Fruit fly (Drosophila melanogaster) whole organism, prepupa: ENCODE data around the gene cd.

ENCODE experiments used
- Blimp-1 ChIP-seq: fragments of 200-800 bp; sonication (Bioruptor generic); optimal IDR thresholded peaks from 3 replicates; lab custom pipeline; 2017; ENCODE audit warnings: missing biosample characterization, missing genetic modification characterization, mild to moderate bottlenecking, moderate library complexity, missing genetic modification reagents
- CG11294 ChIP-seq: fragments of 200-800 bp; sonication (Bioruptor generic); IDR thresholded peaks from 2 replicates; pipeline ENCODE4 v1.3.6; 2022; ENCODE audit warnings: missing biosample characterization, missing genetic modification characterization
- CG11762 ChIP-seq: fragments of 200-800 bp; sonication (Bioruptor generic); optimal IDR thresholded peaks from 3 replicates; lab custom pipeline; 2016; ENCODE audit warnings: missing biosample characterization, missing genetic modification characterization; ENCODE audit not compliant: insufficient read depth
- CG11902 ChIP-seq: fragments of 200-800 bp; sonication (Bioruptor generic); optimal IDR thresholded peaks from 3 replicates; lab custom pipeline; 2016; ENCODE audit warnings: missing biosample characterization, missing genetic modification characterization
- CG15336 ChIP-seq: fragments of 200-800 bp; sonication (Bioruptor generic); IDR thresholded peaks from 2 replicates; pipeline ENCODE4 v1.3.6; 2022; ENCODE audit warnings: missing biosample characterization, missing genetic modification characterization
- CG1621 ChIP-seq: fragments of 200-800 bp; sonication (Bioruptor generic); optimal IDR thresholded peaks from 3 replicates; lab custom pipeline; 2018; ENCODE audit warnings: missing biosample characterization, mild to moderate bottlenecking, missing genetic modification characterization
- CG3032 ChIP-seq: fragments of 200-800 bp; optimal IDR thresholded peaks from 2 replicates; lab custom pipeline; 2019; ENCODE audit warnings: missing biosample characterization, mild to moderate bottlenecking, missing genetic modification characterization, moderate library complexity
- CG31627 ChIP-seq: fragments of 200-800 bp; sonication (Bioruptor generic); optimal IDR thresholded peaks from 3 replicates; lab custom pipeline; 2016; ENCODE audit warnings: missing biosample characterization, missing genetic modification characterization
- CG32006 ChIP-seq: fragments of 200-800 bp; sonication (Bioruptor generic); optimal IDR thresholded peaks from 3 replicates; lab custom pipeline; 2017; ENCODE audit warnings: missing biosample characterization, mild to moderate bottlenecking, missing genetic modification characterization
- CG34406 ChIP-seq: fragments of 200-800 bp; sonication (Bioruptor generic); optimal IDR thresholded peaks from 3 replicates; lab custom pipeline; 2016; ENCODE audit warnings: missing biosample characterization, missing genetic modification characterization
- CG3919 ChIP-seq: fragments of 200-800 bp; sonication (Bioruptor generic); optimal IDR thresholded peaks from 3 replicates; lab custom pipeline; 2016; ENCODE audit warnings: missing biosample characterization, missing genetic modification characterization
- CG4318 ChIP-seq: fragments of 200-800 bp; sonication (Bioruptor generic); optimal IDR thresholded peaks from 3 replicates; lab custom pipeline; 2017; ENCODE audit warnings: missing biosample characterization, mild to moderate bottlenecking, missing genetic modification characterization
- CG6163 ChIP-seq: fragments of 200-800 bp; sonication (Bioruptor generic); IDR thresholded peaks from 3 replicates; pipeline ENCODE4 v1.3.6; 2022; ENCODE audit warnings: missing biosample characterization, missing genetic modification characterization
- CG6276 ChIP-seq: fragments of 200-800 bp; sonication (Bioruptor generic); optimal IDR thresholded peaks from 2 replicates; lab custom pipeline; 2017; ENCODE audit warnings: missing biosample characterization, mild to moderate bottlenecking, missing genetic modification characterization
- CG6792 ChIP-seq: fragments of 200-800 bp; sonication (Bioruptor generic); optimal IDR thresholded peaks from 3 replicates; lab custom pipeline; 2016; ENCODE audit warnings: missing biosample characterization, missing genetic modification characterization
- CG6808 ChIP-seq: fragments of 200-800 bp; sonication (Bioruptor generic); optimal IDR thresholded peaks from 3 replicates; lab custom pipeline; 2017; ENCODE audit warnings: missing biosample characterization, missing genetic modification characterization, mild to moderate bottlenecking, moderate library complexity, missing genetic modification reagents
- CG7368 ChIP-seq: fragments of 200-800 bp; sonication (Bioruptor generic); optimal IDR thresholded peaks from 3 replicates; lab custom pipeline; 2016; ENCODE audit warnings: missing biosample characterization, missing genetic modification characterization
- CG8319 ChIP-seq: fragments of 200-800 bp; sonication (Bioruptor generic); optimal IDR thresholded peaks from 3 replicates; lab custom pipeline; 2016; ENCODE audit warnings: missing biosample characterization, missing genetic modification characterization
- CG8632 ChIP-seq: fragments of 200-800 bp; sonication (Bioruptor generic); optimal IDR thresholded peaks from 3 replicates; lab custom pipeline; 2016; ENCODE audit warnings: missing biosample characterization, missing genetic modification characterization
- CG9139 ChIP-seq: fragments of 200-800 bp; sonication (Bioruptor generic); optimal IDR thresholded peaks from 3 replicates; lab custom pipeline; 2017; ENCODE audit warnings: missing biosample characterization, mild to moderate bottlenecking, missing genetic modification characterization
- Eip75B ChIP-seq: fragments of 200-800 bp; sonication (Bioruptor generic); optimal IDR thresholded peaks from 3 replicates; lab custom pipeline; 2016; ENCODE audit warnings: missing biosample characterization, missing genetic modification characterization
- Eip78C ChIP-seq: fragments of 200-800 bp; sonication (Bioruptor generic); peaks from one replicate; lab custom pipeline; 2016; ENCODE audit warnings: missing biosample characterization, missing genetic modification characterization
- Ets21C ChIP-seq: fragments of 200-800 bp; sonication (Bioruptor generic); optimal IDR thresholded peaks from 3 replicates; lab custom pipeline; 2016; ENCODE audit warnings: missing biosample characterization, missing genetic modification characterization
- Ets96B ChIP-seq: fragments of 200-800 bp; optimal IDR thresholded peaks from 2 replicates; lab custom pipeline; 2019; ENCODE audit warnings: missing biosample characterization, mild to moderate bottlenecking, missing genetic modification characterization, moderate library complexity
- Hr38 ChIP-seq: sonication (Bioruptor generic); optimal IDR thresholded peaks from 2 replicates; lab custom pipeline; 2016; ENCODE audit warnings: missing biosample characterization, missing genetic modification characterization
- Hr39 ChIP-seq: fragments of 200-800 bp; sonication (Bioruptor generic); optimal IDR thresholded peaks from 2 replicates; lab custom pipeline; 2016; ENCODE audit warnings: missing biosample characterization, missing genetic modification characterization
- Hr4 ChIP-seq: fragments of 200-800 bp; sonication (Bioruptor generic); optimal IDR thresholded peaks from 3 replicates; lab custom pipeline; 2016; ENCODE audit warnings: missing biosample characterization, missing genetic modification characterization
- Lpt ChIP-seq: fragments of 200-800 bp; sonication (Bioruptor generic); optimal IDR thresholded peaks from 3 replicates; lab custom pipeline; 2016; ENCODE audit warnings: missing biosample characterization, missing genetic modification characterization
- Met ChIP-seq: fragments of 200-800 bp; sonication (Bioruptor generic); optimal IDR thresholded peaks from 3 replicates; lab custom pipeline; 2016; ENCODE audit warnings: missing biosample characterization, missing genetic modification characterization
- OdsH ChIP-seq: fragments of 200-800 bp; sonication (Bioruptor generic); optimal IDR thresholded peaks from 3 replicates; lab custom pipeline; 2016; ENCODE audit warnings: missing biosample characterization, missing genetic modification characterization
- Sox14 ChIP-seq: fragments of 200-800 bp; sonication (Bioruptor generic); optimal IDR thresholded peaks from 3 replicates; lab custom pipeline; 2016; ENCODE audit warnings: missing biosample characterization, missing genetic modification characterization
- Sox15 ChIP-seq: fragments of 200-800 bp; sonication (Bioruptor generic); optimal IDR thresholded peaks from 3 replicates; lab custom pipeline; 2016; ENCODE audit warnings: missing biosample characterization, missing genetic modification characterization
- achi ChIP-seq: fragments of 200-800 bp; sonication (Bioruptor generic); optimal IDR thresholded peaks from 3 replicates; lab custom pipeline; 2016; ENCODE audit warnings: missing biosample characterization, missing genetic modification characterization
- acj6 ChIP-seq: fragments of 200-800 bp; sonication (Bioruptor generic); optimal IDR thresholded peaks from 3 replicates; lab custom pipeline; 2016; ENCODE audit warnings: missing biosample characterization, missing genetic modification characterization
- esn ChIP-seq: fragments of 200-800 bp; sonication (Bioruptor generic); optimal IDR thresholded peaks from 2 replicates; lab custom pipeline; 2016; ENCODE audit warnings: missing biosample characterization, mild to moderate bottlenecking, missing genetic modification characterization, moderate library complexity
- fd85E ChIP-seq: fragments of 200-800 bp; sonication (Bioruptor generic); optimal IDR thresholded peaks from 3 replicates; lab custom pipeline; 2016; ENCODE audit warnings: missing biosample characterization, missing genetic modification characterization
- fkh ChIP-seq: fragments of 200-800 bp; sonication (Bioruptor generic); optimal IDR thresholded peaks from 3 replicates; lab custom pipeline; 2017; ENCODE audit warnings: missing biosample characterization, mild to moderate bottlenecking, missing genetic modification characterization, moderate library complexity
- lz ChIP-seq: fragments of 200-800 bp; sonication (Bioruptor generic); optimal IDR thresholded peaks from 3 replicates; lab custom pipeline; 2016; ENCODE audit warnings: missing biosample characterization, missing genetic modification characterization
- pdm3 ChIP-seq: fragments of 200-800 bp; sonication (Bioruptor generic); optimal IDR thresholded peaks from 3 replicates; lab custom pipeline; 2016; ENCODE audit warnings: missing biosample characterization, missing genetic modification characterization
- salr ChIP-seq, 2 experiments: fragments of 200-800 bp; sonication (Bioruptor generic); optimal IDR thresholded peaks; 3 replicates each; lab custom pipeline; 2016 to 2018; ENCODE audit warnings: missing biosample characterization in 2 of 2, missing genetic modification characterization in 2 of 2, mild to moderate bottlenecking in 1 of 2
- spab ChIP-seq: fragments of 200-800 bp; sonication (Bioruptor generic); optimal IDR thresholded peaks from 2 replicates; lab custom pipeline; 2017; ENCODE audit warnings: missing biosample characterization, mild to moderate bottlenecking, missing genetic modification characterization, missing genetic modification reagents
- ss ChIP-seq, 2 experiments: fragments of 200-800 bp; sonication (Bioruptor generic); optimal IDR thresholded peaks; 2 replicates in 1 of 2; 3 replicates in 1 of 2; lab custom pipeline; 2017 to 2018; ENCODE audit warnings: mild to moderate bottlenecking in 2 of 2, missing biosample characterization in 2 of 2, missing genetic modification characterization in 2 of 2, moderate library complexity in 1 of 2
- svp ChIP-seq: fragments of 200-800 bp; sonication (Bioruptor generic); peaks from one replicate; lab custom pipeline; 2016; ENCODE audit warnings: missing biosample characterization, missing genetic modification characterization
- topi ChIP-seq: fragments of 200-800 bp; sonication (Bioruptor generic); optimal IDR thresholded peaks from 3 replicates; lab custom pipeline; 2016; ENCODE audit warnings: missing biosample characterization, missing genetic modification characterization
- vri ChIP-seq: fragments of 200-800 bp; sonication (Bioruptor generic); optimal IDR thresholded peaks from 3 replicates; lab custom pipeline; 2016; ENCODE audit warnings: missing biosample characterization, mild to moderate bottlenecking, missing genetic modification characterization

Gene cd

DNA sequence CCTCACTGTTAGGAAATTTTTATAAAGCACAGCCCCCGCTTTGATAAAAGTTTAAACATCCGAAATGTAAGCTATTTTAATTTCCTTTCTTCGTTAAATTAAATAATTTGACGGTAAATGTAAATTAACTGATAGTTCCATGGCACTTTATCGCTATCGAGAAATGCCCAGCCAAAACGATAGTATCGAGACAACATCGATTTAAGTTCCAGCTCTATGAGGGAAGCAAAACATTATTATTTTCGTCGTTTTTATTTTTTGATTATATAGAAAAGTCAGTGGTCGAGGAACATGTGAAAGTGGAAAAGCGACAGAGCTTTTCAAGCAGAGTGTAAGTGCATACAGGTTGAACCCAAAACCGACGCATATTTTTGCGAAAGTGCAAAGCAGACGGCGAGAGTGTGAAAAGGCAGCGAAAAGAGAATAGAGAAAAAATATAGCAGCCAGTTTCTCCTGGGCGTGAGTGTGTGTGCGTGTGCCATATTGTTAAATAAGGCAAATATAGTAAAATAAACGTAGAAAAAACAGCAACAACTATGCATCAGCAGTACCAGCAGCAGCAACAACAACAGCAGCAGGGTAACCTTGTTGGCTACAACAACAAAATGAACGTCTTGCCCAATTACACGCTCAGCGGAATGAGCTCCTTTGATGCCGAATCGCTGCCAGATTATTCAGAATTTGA is 32.2 kb downstream of the cd start, which contains the start of gene CG45049 (continued):
- no peak for TF ChIP-seq spab (GFP tag; lab: Kevin White, UChicago)
- TF ChIP-seq Sox15 (GFP tag; lab: Kevin White, UChicago), result no peak
- no peak for TF ChIP-seq vri (GFP tag; lab: Kevin White, UChicago)
- no peak for TF ChIP-seq acj6 (GFP tag; lab: Kevin White, UChicago)
- no peak for TF ChIP-seq CG31627 (GFP tag; lab: Kevin White, UChicago)
- TF ChIP-seq salr (GFP tag; optimal IDR thresholded peaks at IDR 0.05; lab: Kevin White, UChicago), result no peak
- TF ChIP-seq topi (GFP tag; lab: Kevin White, UChicago), result peak; percentile 13
- peak; percentile 39 for TF ChIP-seq Met
- no peak for TF ChIP-seq CG6163 (GFP tag; lab: Robert Waterston, UW)
- no peak for TF ChIP-seq Sox14 (GFP tag; lab: Kevin White, UChicago)
- TF ChIP-seq CG32006, result no peak
- TF ChIP-seq CG8632 (GFP tag; lab: Kevin White, UChicago), result no peak
- no peak for TF ChIP-seq CG11294
- TF ChIP-seq Blimp-1 (GFP tag; lab: Kevin White, UChicago), result no peak

- TF ChIP-seq Eip78C (GFP tag; lab: Kevin White, UChicago), result no peak
- no peak for TF ChIP-seq Sox14 (GFP tag; lab: Kevin White, UChicago)
- no peak for TF ChIP-seq CG15336 (GFP tag; lab: Robert Waterston, UW)
- no peak for TF ChIP-seq CG1621 (tag; lab: Kevin White, UChicago)
- no peak for TF ChIP-seq CG34406 (GFP tag; lab: Kevin White, UChicago)
- no peak for TF ChIP-seq CG11902 (GFP tag; lab: Kevin White, UChicago)
- no peak for TF ChIP-seq CG9139 (GFP tag; lab: Kevin White, UChicago)
- no peak for TF ChIP-seq topi (GFP tag; lab: Kevin White, UChicago)
Measured at dm6 chr3R:22727456-22727833, 32.7 kb downstream of the cd start.

DNA sequence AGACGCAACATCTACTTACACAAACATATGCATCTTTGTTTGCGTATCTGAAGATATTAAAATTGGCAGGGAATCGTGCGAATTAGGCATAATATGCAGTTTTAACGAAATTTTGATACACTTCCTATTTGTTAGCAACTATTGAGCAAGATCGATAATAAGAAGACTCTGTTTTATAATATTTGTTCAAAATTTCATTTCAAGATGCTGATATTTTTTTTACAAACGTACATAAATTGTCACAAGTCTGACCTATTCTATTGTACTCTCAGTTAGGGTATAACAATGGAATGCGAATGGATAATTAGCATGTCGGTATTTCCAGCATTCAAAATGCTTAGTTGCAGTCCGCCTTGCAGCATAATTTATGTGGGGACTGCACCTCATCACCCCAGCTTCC is 33.1 kb downstream of the cd start:
- peak; percentile 56 for TF ChIP-seq svp (GFP tag; lab: Kevin White, UChicago)
- peak; percentile 67 for TF ChIP-seq Hr4
- TF ChIP-seq Sox15 (GFP tag; lab: Kevin White, UChicago), result no peak
- no peak for TF ChIP-seq fkh (GFP tag; lab: Kevin White, UChicago)
- peak; percentile 13 for TF ChIP-seq CG4318 (GFP tag; lab: Kevin White, UChicago)
- TF ChIP-seq OdsH, result no peak
- no peak for TF ChIP-seq spab (GFP tag; lab: Kevin White, UChicago)
- TF ChIP-seq fd85E (GFP tag; lab: Kevin White, UChicago), result no peak
- TF ChIP-seq Eip78C (GFP tag; lab: Kevin White, UChicago), result no peak
- TF ChIP-seq CG3919, result no peak
- TF ChIP-seq acj6 (GFP tag; lab: Kevin White, UChicago), result no peak
- no peak for TF ChIP-seq Ets96B (tag; lab: Kevin White, UChicago)
- TF ChIP-seq CG9139 (GFP tag; lab: Kevin White, UChicago), result no peak
- TF ChIP-seq Blimp-1 (GFP tag; lab: Kevin White, UChicago), result no peak
- peak; percentile 16 for TF ChIP-seq lz (GFP tag; lab: Kevin White, UChicago)
- TF ChIP-seq CG6792 (GFP tag; lab: Kevin White, UChicago), result peak; percentile 16
- no peak for TF ChIP-seq CG34406 (GFP tag; lab: Kevin White, UChicago)
- TF ChIP-seq Ets21C, result no peak
- TF ChIP-seq CG31627 (GFP tag; lab: Kevin White, UChicago), result peak; percentile 48
- TF ChIP-seq pdm3 (GFP tag; lab: Kevin White, UChicago), result no peak
- peak; percentile 41 for TF ChIP-seq esn (GFP tag; lab: Kevin White, UChicago)
- TF ChIP-seq CG11762 (GFP tag; lab: Kevin White, UChicago), result no peak
- TF ChIP-seq Met, result no peak
- no peak for TF ChIP-seq ss (GFP tag; optimal IDR thresholded peaks at IDR 0.05; lab: Kevin White, UChicago)
- peak; percentile 32 for TF ChIP-seq CG8319
- TF ChIP-seq Eip75B (GFP tag; lab: Kevin White, UChicago), result no peak
- TF ChIP-seq achi (GFP tag; lab: Kevin White, UChicago), result no peak
- TF ChIP-seq Hr38 (GFP tag; lab: Kevin White, UChicago), result no peak
- peak; percentile 41; the same call in 1 of the 2 replicates for TF ChIP-seq CG11294
- TF ChIP-seq CG15336 (GFP tag; lab: Robert Waterston, UW), result peak; percentile 80
- no peak for TF ChIP-seq CG6276 (GFP tag; lab: Kevin White, UChicago)
- TF ChIP-seq CG6808 (GFP tag; lab: Kevin White, UChicago), result no peak
- no peak for TF ChIP-seq CG7368 (GFP tag; lab: Kevin White, UChicago)
- TF ChIP-seq CG32006, result peak; percentile 72
- no peak for TF ChIP-seq Hr39 (GFP tag; lab: Kevin White, UChicago)
- TF ChIP-seq Lpt (GFP tag; lab: Kevin White, UChicago), result no peak
- TF ChIP-seq CG3032, result no peak
- TF ChIP-seq vri (GFP tag; lab: Kevin White, UChicago), result peak; percentile 7
- TF ChIP-seq CG1621 (tag; lab: Kevin White, UChicago), result no peak
